Worm (Caenorhabditis elegans) whole organism, L4 larva: ENCODE data around the gene ZK470.14.

Experiments used
- ceh-20 ChIP-seq: fragments of 200-800 bp; sonication (Bioruptor generic); IDR thresholded peaks from 2 replicates; pipeline ENCODE4 v1.3.6; 2022; ENCODE audit warnings: missing genetic modification reagents, missing genetic modification characterization, missing compliant biosample characterization
- ceh-32 ChIP-seq: sonication (generic microtip); optimal IDR thresholded peaks from 2 replicates; lab custom pipeline; 2016; ENCODE audit warnings: mild to moderate bottlenecking, missing genetic modification characterization, missing compliant biosample characterization; ENCODE audit not compliant: poor library complexity
- dve-1 ChIP-seq: sonication (generic microtip); optimal IDR thresholded peaks from 2 replicates; lab custom pipeline; 2017; ENCODE audit warnings: antibody characterized with exemption, mild to moderate bottlenecking, missing genetic modification characterization, missing compliant biosample characterization; ENCODE audit not compliant: insufficient read depth
- egl-43 ChIP-seq: fragments of 200-800 bp; sonication (Bioruptor generic); IDR thresholded peaks from 2 replicates; pipeline ENCODE4 v1.3.6; 2022; ENCODE audit warnings: missing genetic modification reagents, missing genetic modification characterization, missing compliant biosample characterization
- nhr-102 ChIP-seq: sonication (generic microtip); optimal IDR thresholded peaks from 2 replicates; lab custom pipeline; 2016; ENCODE audit warnings: mild to moderate bottlenecking, missing genetic modification characterization, moderate library complexity, missing compliant biosample characterization

DNA sequence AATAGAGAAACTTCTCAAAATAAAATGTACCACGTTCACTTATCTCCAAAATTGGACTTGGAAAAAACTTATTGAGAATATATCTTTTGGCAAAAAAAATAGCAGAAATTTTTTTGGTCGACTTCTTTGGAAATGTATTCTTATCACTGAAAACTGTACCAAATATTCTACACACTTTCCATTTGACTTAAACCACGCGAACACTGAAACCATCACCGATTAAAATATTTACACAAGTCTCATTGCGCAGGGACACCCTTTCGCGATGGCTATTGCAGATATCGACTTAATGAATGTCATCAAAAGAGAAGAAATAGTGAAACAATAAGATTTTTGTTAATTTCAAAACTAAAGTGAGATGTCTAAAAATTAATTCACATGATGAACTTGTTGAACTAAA, 41.2 kb downstream of the ZK470.14 start:
- TF ChIP-seq egl-43 (peak; percentile 41; the same call in 1 of the 2 replicates), nhr-102 (peak; percentile 56), ceh-20 (GFP tag; lab: Robert Waterston, UW) (0 out of 2 replicates have a peak, but pooled peaks have one; percentile 11), ceh-32 (tag; lab: Kevin White, UChicago) (no peak), dve-1 (tag; lab: Kevin White, UChicago) (peak; percentile 85)
